Worm (Caenorhabditis elegans) whole organism, young adult: Measurements from ENCODE around the gene fbxa-27.
"Not testable (repeated sequence)": the region's sequence is repeated elsewhere in the genome, so short reads cannot be mapped to it uniquely, and the experiment has no call there.

Experiments used
- C17E4.6 ChIP-seq: fragments of 200-800 bp; sonication (Bioruptor generic); IDR thresholded peaks from 2 replicates; pipeline ENCODE4 v1.3.6; 2022; ENCODE audit warnings: missing genetic modification reagents, missing genetic modification characterization, missing compliant biosample characterization
- Y67H2A.10 ChIP-seq: fragments of 200-800 bp; sonication (Bioruptor generic); conservative IDR thresholded peaks from 2 replicates; pipeline ENCODE4 v1.3.6; 2022; ENCODE audit warnings: missing genetic modification reagents, missing genetic modification characterization, missing compliant biosample characterization
- Y79H2A.3 ChIP-seq: fragments of 200-800 bp; sonication (Bioruptor generic); conservative IDR thresholded peaks from 2 replicates; pipeline ENCODE4 v1.3.6; 2022; ENCODE audit warnings: missing genetic modification reagents, missing genetic modification characterization, missing compliant biosample characterization
- aptf-3 ChIP-seq: fragments of 200-800 bp; sonication (Bioruptor generic); IDR thresholded peaks from 2 replicates; pipeline ENCODE4 v1.3.6; 2022; ENCODE audit warnings: missing genetic modification characterization, missing compliant biosample characterization
- bed-1 ChIP-seq: fragments of 200-800 bp; sonication (Bioruptor generic); IDR thresholded peaks from 2 replicates; pipeline ENCODE4 v1.3.6; 2022; ENCODE audit warnings: missing genetic modification reagents, missing genetic modification characterization, missing compliant biosample characterization
- bed-2 ChIP-seq: fragments of 200-800 bp; sonication (Bioruptor generic); IDR thresholded peaks from 2 replicates; pipeline ENCODE4 v1.3.6; 2022; ENCODE audit warnings: missing genetic modification reagents, missing genetic modification characterization, missing compliant biosample characterization
- ceh-100 ChIP-seq: fragments of 200-800 bp; sonication (Bioruptor generic); IDR thresholded peaks from 2 replicates; pipeline ENCODE4 v1.3.6; 2022; ENCODE audit warnings: missing genetic modification reagents, missing genetic modification characterization, missing compliant biosample characterization
- gei-17 ChIP-seq: fragments of 200-800 bp; sonication (Bioruptor generic); optimal IDR thresholded peaks from 2 replicates; lab custom pipeline; 2018; ENCODE audit warnings: mild to moderate bottlenecking, missing genetic modification characterization, missing compliant biosample characterization
- hrde-1 ChIP-seq: sonication (generic microtip); optimal IDR thresholded peaks from 2 replicates; lab custom pipeline; 2016; ENCODE audit warnings: missing genetic modification characterization, mild to moderate bottlenecking, missing compliant biosample characterization, moderate library complexity, missing genotype, missing genetic modification reagents, borderline replicate concordance
- let-526 ChIP-seq: fragments of 200-800 bp; sonication (Bioruptor generic); IDR thresholded peaks from 2 replicates; pipeline ENCODE4 v1.3.6; 2022; ENCODE audit warnings: missing genetic modification reagents, missing genetic modification characterization, missing compliant biosample characterization
- rec-8 ChIP-seq, 2 experiments: sonication (generic microtip); optimal IDR thresholded peaks; 2 replicates each; lab custom pipeline; 2016; ENCODE audit warnings: mild to moderate bottlenecking in 2 of 2, missing genetic modification characterization in 2 of 2, missing genetic modification reagents in 2 of 2, missing genotype in 2 of 2, missing biosample characterization in 1 of 2, missing compliant biosample characterization in 1 of 2, moderate library complexity in 1 of 2
- ztf-22 ChIP-seq: fragments of 200-800 bp; sonication (Bioruptor generic); optimal IDR thresholded peaks from 2 replicates; lab custom pipeline; 2018; ENCODE audit warnings: mild to moderate bottlenecking, missing genetic modification characterization, moderate library complexity, missing compliant biosample characterization
- ztf-26 ChIP-seq: sonication (generic microtip); optimal IDR thresholded peaks from 2 replicates; lab custom pipeline; 2017; ENCODE audit warnings: missing genetic modification characterization, missing compliant biosample characterization

DNA sequence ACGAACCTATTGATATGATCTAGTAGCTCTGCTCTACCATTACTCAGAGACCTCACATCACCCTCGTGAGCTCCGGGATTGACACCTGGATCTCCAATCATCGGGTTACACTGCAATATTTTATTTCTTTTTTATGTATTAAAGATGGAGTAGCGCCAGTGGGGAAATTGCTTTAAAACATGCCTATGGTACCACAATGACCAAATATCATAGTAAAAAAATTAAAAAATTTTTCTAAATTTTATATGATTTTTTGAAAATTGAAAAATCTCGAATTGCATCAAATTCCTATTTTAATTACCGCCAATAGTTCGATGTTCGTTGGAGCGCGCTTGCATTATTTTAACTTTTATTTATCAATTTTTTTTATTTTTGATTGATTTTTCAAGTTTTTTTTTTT is 35.1 kb downstream of the fbxa-27 start, which contains the start of gene pals-40:
- not testable (repeated sequence) for TF ChIP-seq rec-8 (tag; optimal IDR thresholded peaks at IDR 0.05; lab: Kevin White, UChicago); ztf-26 (tag; lab: Kevin White, UChicago); hrde-1; C17E4.6; ceh-100 (GFP tag; lab: Robert Waterston, UW); bed-1; aptf-3; gei-17 (GFP tag; lab: Kevin White, UChicago); Y67H2A.10; ztf-22 (GFP tag; lab: Kevin White, UChicago); Y79H2A.3 (GFP tag; lab: Robert Waterston, UW); let-526 (GFP tag; lab: Robert Waterston, UW); bed-2 (GFP tag; lab: Robert Waterston, UW)
